Worm (Caenorhabditis elegans) whole organism, mixed stage, embryonic: ENCODE measurements around the gene Y51H4A.937.
"Not testable (repeated sequence)": the region's sequence is repeated elsewhere in the genome, so short reads cannot be mapped to it uniquely, and the experiment has no call there.

ENCODE experiments used
- M03D4.4 ChIP-seq: sonication (generic microtip); optimal IDR thresholded peaks from 2 replicates; lab custom pipeline; 2017; ENCODE audit warnings: mild to moderate bottlenecking, missing genetic modification characterization, missing compliant biosample characterization
- bed-3 ChIP-seq: fragments of 200-800 bp; sonication (Bioruptor generic); optimal IDR thresholded peaks from 3 replicates; lab custom pipeline; 2018; ENCODE audit warnings: mild to moderate bottlenecking, missing genetic modification characterization, moderate library complexity, missing compliant biosample characterization
- blmp-1 ChIP-seq: fragments of 150-350 bp; optimal IDR thresholded peaks from 2 replicates; lab custom pipeline; 2014; ENCODE audit warnings: missing biosample characterization, missing genetic modification characterization
- ceh-39 ChIP-seq: fragments of 150-350 bp; optimal IDR thresholded peaks from 2 replicates; lab custom pipeline; 2014; ENCODE audit warnings: missing biosample characterization, missing genetic modification characterization
- ceh-43 ChIP-seq: fragments of 200-800 bp; sonication (Bioruptor generic); optimal IDR thresholded peaks from 2 replicates; lab custom pipeline; 2018; ENCODE audit warnings: mild to moderate bottlenecking, missing genetic modification characterization, moderate library complexity, missing compliant biosample characterization
- ceh-83 ChIP-seq: fragments of 200-800 bp; sonication (Bioruptor generic); optimal IDR thresholded peaks from 2 replicates; lab custom pipeline; 2018; ENCODE audit warnings: mild to moderate bottlenecking, missing genetic modification characterization, missing compliant biosample characterization
- ces-1 ChIP-seq: fragments of 150-350 bp; optimal IDR thresholded peaks from 2 replicates; lab custom pipeline; 2014; ENCODE audit warnings: missing biosample characterization, missing genetic modification reagents, missing genetic modification characterization
- cnd-1 ChIP-seq: fragments of 200-800 bp; sonication (Bioruptor generic); optimal IDR thresholded peaks from 2 replicates; lab custom pipeline; 2018; ENCODE audit warnings: mild to moderate bottlenecking, missing genetic modification characterization, missing compliant biosample characterization
- drap-1 ChIP-seq: fragments of 200-800 bp; sonication (Bioruptor generic); optimal IDR thresholded peaks from 3 replicates; lab custom pipeline; 2018; ENCODE audit warnings: mild to moderate bottlenecking, missing genetic modification characterization, missing compliant biosample characterization
- elt-1 ChIP-seq: sonication (generic microtip); optimal IDR thresholded peaks from 2 replicates; lab custom pipeline; 2017; ENCODE audit warnings: missing genetic modification characterization, mild to moderate bottlenecking, missing compliant biosample characterization, antibody characterized with exemption, moderate library complexity, borderline replicate concordance; ENCODE audit not compliant: insufficient read depth
- elt-3 ChIP-seq: fragments of 150-350 bp; optimal IDR thresholded peaks from 2 replicates; lab custom pipeline; 2014; ENCODE audit warnings: missing biosample characterization, missing genetic modification characterization
- flh-1 ChIP-seq: fragments of 200-800 bp; sonication (Bioruptor generic); optimal IDR thresholded peaks from 2 replicates; lab custom pipeline; 2018; ENCODE audit warnings: mild to moderate bottlenecking, missing genetic modification characterization, moderate library complexity, missing compliant biosample characterization
- ham-2 ChIP-seq: fragments of 200-800 bp; sonication (Bioruptor generic); optimal IDR thresholded peaks from 2 replicates; lab custom pipeline; 2018; ENCODE audit warnings: mild to moderate bottlenecking, missing genetic modification characterization, missing compliant biosample characterization
- hlh-1 ChIP-seq: fragments of 150-350 bp; optimal IDR thresholded peaks from 2 replicates; lab custom pipeline; 2014; ENCODE audit warnings: missing biosample characterization, missing genetic modification reagents, missing genetic modification characterization
- lin-13 ChIP-seq: fragments of 150-350 bp; optimal IDR thresholded peaks from 2 replicates; lab custom pipeline; 2014; ENCODE audit warnings: missing biosample characterization, missing genetic modification characterization
- lin-32 ChIP-seq: fragments of 200-800 bp; sonication (Bioruptor generic); optimal IDR thresholded peaks from 2 replicates; lab custom pipeline; 2018; ENCODE audit warnings: mild to moderate bottlenecking, missing genetic modification characterization, missing compliant biosample characterization
- mls-2 ChIP-seq: sonication (generic microtip); optimal IDR thresholded peaks from 2 replicates; lab custom pipeline; 2016; ENCODE audit warnings: mild to moderate bottlenecking, missing genetic modification characterization, moderate library complexity, missing compliant biosample characterization
- nhr-12 ChIP-seq: fragments of 150-350 bp; optimal IDR thresholded peaks from 2 replicates; lab custom pipeline; 2014; ENCODE audit warnings: missing biosample characterization, missing genetic modification characterization
- nhr-2 ChIP-seq: fragments of 150-350 bp; optimal IDR thresholded peaks from 2 replicates; lab custom pipeline; 2014; ENCODE audit warnings: missing biosample characterization, missing genetic modification characterization
- nhr-237 ChIP-seq: fragments of 150-350 bp; optimal IDR thresholded peaks from 2 replicates; lab custom pipeline; 2014; ENCODE audit warnings: missing biosample characterization, missing genetic modification characterization
- nhr-28 ChIP-seq: fragments of 150-350 bp; optimal IDR thresholded peaks from 2 replicates; lab custom pipeline; 2014; ENCODE audit warnings: missing biosample characterization, missing genetic modification characterization
- nhr-76 ChIP-seq: sonication (generic microtip); optimal IDR thresholded peaks from 2 replicates; lab custom pipeline; 2017; ENCODE audit warnings: missing biosample characterization, missing genetic modification characterization
- pha-4 ChIP-seq: fragments of 150-350 bp; optimal IDR thresholded peaks from 2 replicates; lab custom pipeline; 2018; ENCODE audit warnings: missing biosample characterization, missing genetic modification reagents, missing genetic modification characterization
- sem-2 ChIP-seq: fragments of 200-800 bp; sonication (Bioruptor generic); optimal IDR thresholded peaks from 2 replicates; lab custom pipeline; 2018; ENCODE audit warnings: mild to moderate bottlenecking, missing genetic modification characterization, missing compliant biosample characterization
- sptf-1 ChIP-seq: sonication (generic microtip); optimal IDR thresholded peaks from 2 replicates; lab custom pipeline; 2017; ENCODE audit warnings: mild to moderate bottlenecking, missing genetic modification characterization, moderate library complexity, missing compliant biosample characterization
- tbx-8 ChIP-seq: fragments of 200-800 bp; sonication (Bioruptor generic); optimal IDR thresholded peaks from 2 replicates; lab custom pipeline; 2018; ENCODE audit warnings: mild to moderate bottlenecking, missing genetic modification characterization, moderate library complexity, missing compliant biosample characterization
- unc-120 ChIP-seq: sonication (generic microtip); optimal IDR thresholded peaks from 2 replicates; lab custom pipeline; 2017; ENCODE audit warnings: missing genetic modification characterization, missing compliant biosample characterization; ENCODE audit not compliant: poor library complexity, severe bottlenecking
- unc-39 ChIP-seq: fragments of 150-350 bp; optimal IDR thresholded peaks from 2 replicates; lab custom pipeline; 2014; ENCODE audit warnings: missing biosample characterization, missing genetic modification characterization
- unc-62 ChIP-seq: fragments of 150-350 bp; optimal IDR thresholded peaks from 2 replicates; lab custom pipeline; 2014; ENCODE audit warnings: missing biosample characterization, missing genetic modification reagents, missing genetic modification characterization
- ztf-11 ChIP-seq: fragments of 150-350 bp; optimal IDR thresholded peaks from 2 replicates; lab custom pipeline; 2014; ENCODE audit warnings: missing biosample characterization, missing genetic modification characterization

Gene Y51H4A.937

ce11 chrIV:16528375-16528774 is at the start of gene Y51H4A.937:
Y51H4A.937 (plus strand) TSS chrIV:16528675.
- TF ChIP-seq bed-3 (GFP tag; lab: Kevin White, UChicago), result no peak
- no peak for TF ChIP-seq mls-2 (tag; lab: Kevin White, UChicago)
- no peak for TF ChIP-seq lin-13
- no peak for TF ChIP-seq elt-1
- TF ChIP-seq ham-2, result no peak
- no peak for TF ChIP-seq ces-1 (GFP tag; lab: Kevin White, UChicago)
- TF ChIP-seq unc-62 (GFP tag; lab: Kevin White, UChicago), result no peak
- no peak for TF ChIP-seq M03D4.4 (tag; lab: Kevin White, UChicago)
- TF ChIP-seq nhr-237 (tag; lab: Kevin White, UChicago), result no peak
- TF ChIP-seq blmp-1 (tag; lab: Kevin White, UChicago), result no peak
- TF ChIP-seq sptf-1, result no peak
- no peak for TF ChIP-seq nhr-2

DNA sequence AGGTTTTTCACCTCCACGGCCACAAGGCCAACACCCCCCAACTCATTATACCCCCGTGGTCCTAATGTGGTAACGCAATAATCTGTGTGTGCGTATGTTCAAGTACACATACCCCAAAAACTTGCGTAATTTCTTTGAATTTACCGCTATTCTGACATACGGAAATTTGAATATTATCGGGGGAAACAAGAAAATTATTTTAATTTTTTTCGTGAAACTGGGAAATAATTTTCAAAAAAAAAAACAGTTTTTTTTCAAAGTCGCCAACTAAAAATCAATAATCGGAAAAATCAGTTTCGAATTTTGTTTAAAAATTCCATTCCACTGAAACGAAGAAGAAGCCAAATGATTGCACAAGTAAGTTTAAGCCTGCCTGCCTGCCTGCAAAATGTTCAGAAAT is 47.6 kb upstream of the Y51H4A.937 start, which contains the start of gene Y51H4A.938:
Gene Y51H4A.938, plus strand, starts transcription at position 301 of the 400 bp plus-strand sequence.
- not testable (repeated sequence) for TF ChIP-seq drap-1; nhr-12 (tag; lab: Kevin White, UChicago); elt-1
- TF ChIP-seq, all 35 proteins: peak for 0; not testable (repeated sequence) for 35

- TF ChIP-seq cnd-1 (tag; lab: Kevin White, UChicago), result no peak
- no peak for TF ChIP-seq nhr-28 (tag; lab: Kevin White, UChicago)
- no peak for TF ChIP-seq elt-1
- no peak for TF ChIP-seq nhr-2
- no peak for TF ChIP-seq ztf-11
- TF ChIP-seq ceh-83 (GFP tag; lab: Kevin White, UChicago), result no peak
- no peak for TF ChIP-seq M03D4.4 (tag; lab: Kevin White, UChicago)
- no peak for TF ChIP-seq unc-62 (GFP tag; lab: Kevin White, UChicago)
- TF ChIP-seq ham-2, result no peak
Observed at ce11 chrIV:16482790-16483189, 45.7 kb upstream of the Y51H4A.937 start.

ce11 chrIV:16483273-16484204 is 44.9 kb upstream of the Y51H4A.937 start:
- TF ChIP-seq flh-1 (GFP tag; lab: Kevin White, UChicago), result no peak
- no peak for TF ChIP-seq M03D4.4 (tag; lab: Kevin White, UChicago)
- TF ChIP-seq lin-32 (GFP tag; lab: Kevin White, UChicago), result no peak
- TF ChIP-seq nhr-28 (tag; lab: Kevin White, UChicago), result no peak
- no peak for TF ChIP-seq drap-1
- TF ChIP-seq cnd-1 (tag; lab: Kevin White, UChicago), result no peak
- TF ChIP-seq ceh-83 (GFP tag; lab: Kevin White, UChicago), result no peak
- no peak for TF ChIP-seq ceh-39 (tag; lab: Kevin White, UChicago)
- TF ChIP-seq nhr-12 (tag; lab: Kevin White, UChicago), result no peak
- TF ChIP-seq ceh-43 (GFP tag; lab: Kevin White, UChicago), result no peak
- no peak for TF ChIP-seq tbx-8 (GFP tag; lab: Kevin White, UChicago)
- TF ChIP-seq ztf-11, result no peak
- no peak for TF ChIP-seq nhr-76 (tag; lab: Kevin White, UChicago)
- TF ChIP-seq pha-4, result no peak
- TF ChIP-seq sptf-1, result no peak
- TF ChIP-seq hlh-1, result no peak
- TF ChIP-seq nhr-237 (tag; lab: Kevin White, UChicago), result no peak
- TF ChIP-seq elt-1, result no peak
- no peak for TF ChIP-seq elt-3
- TF ChIP-seq, all 35 proteins: peak for 0

DNA sequence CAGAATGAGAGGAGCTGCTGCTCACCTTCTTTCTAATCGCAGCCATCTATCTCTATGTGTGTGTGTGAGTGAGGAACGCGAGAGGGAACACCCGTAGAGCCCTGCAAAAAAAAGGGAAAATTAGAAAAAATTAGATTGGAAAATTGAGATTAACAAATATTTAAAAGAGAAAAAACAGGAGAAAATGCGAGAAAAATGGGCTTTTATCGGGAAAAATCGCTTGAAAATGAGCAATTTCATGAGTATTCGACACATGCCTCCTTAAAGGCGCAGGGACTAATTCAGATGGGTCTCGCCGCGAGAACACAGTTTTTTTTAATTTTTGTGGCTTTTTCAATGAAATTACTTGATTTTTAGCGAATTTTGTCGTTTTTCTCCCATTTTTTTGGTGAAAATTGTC is 39.6 kb upstream of the Y51H4A.937 start, which contains the start of gene rho-1:
Gene rho-1, minus strand, starts transcription at position 101 of the 400 bp plus-strand sequence.
- no peak for TF ChIP-seq unc-120
- no peak for TF ChIP-seq pha-4
- no peak for TF ChIP-seq sem-2
- TF ChIP-seq nhr-28 (tag; lab: Kevin White, UChicago), result no peak
- no peak for TF ChIP-seq ceh-83 (GFP tag; lab: Kevin White, UChicago)
- no peak for TF ChIP-seq elt-1
- no peak for TF ChIP-seq ham-2
- TF ChIP-seq blmp-1 (tag; lab: Kevin White, UChicago), result no peak
- no peak for TF ChIP-seq unc-39 (tag; lab: Kevin White, UChicago)
- no peak for TF ChIP-seq flh-1 (GFP tag; lab: Kevin White, UChicago)
- TF ChIP-seq ztf-11, result no peak
- TF ChIP-seq tbx-8 (GFP tag; lab: Kevin White, UChicago), result no peak
- TF ChIP-seq, all 35 proteins: peak for 0
